Worm (Caenorhabditis elegans) whole organism, young adult: ENCODE data around the gene Y62H9A.15.
A peak's percentile ranks its signal among the peaks of the same experiment; 100 is the strongest.

Experiments used
- B0035.1 ChIP-seq: sonication (generic microtip); optimal IDR thresholded peaks from 2 replicates; lab custom pipeline; 2016; ENCODE audit warnings: missing genetic modification characterization, mild to moderate bottlenecking, missing compliant biosample characterization, missing genotype, missing genetic modification reagents
- C06A6.2 ChIP-seq: fragments of 200-800 bp; sonication (Bioruptor generic); conservative IDR thresholded peaks from 2 replicates; pipeline ENCODE4 v1.3.6; 2022; ENCODE audit warnings: missing genetic modification characterization, missing compliant biosample characterization
- C17E4.6 ChIP-seq: fragments of 200-800 bp; sonication (Bioruptor generic); IDR thresholded peaks from 2 replicates; pipeline ENCODE4 v1.3.6; 2022; ENCODE audit warnings: missing genetic modification reagents, missing genetic modification characterization, missing compliant biosample characterization
- F22D6.2 ChIP-seq: sonication (generic microtip); optimal IDR thresholded peaks from 2 replicates; lab custom pipeline; 2016; ENCODE audit warnings: mild to moderate bottlenecking, missing genetic modification characterization, missing compliant biosample characterization
- F23B12.7 ChIP-seq: sonication (generic microtip); optimal IDR thresholded peaks from 2 replicates; lab custom pipeline; 2017; ENCODE audit warnings: missing genetic modification characterization, mild to moderate bottlenecking, missing compliant biosample characterization, antibody characterized with exemption, moderate library complexity; ENCODE audit not compliant: insufficient read depth
- F37B4.10 ChIP-seq: fragments of 200-800 bp; sonication (Bioruptor generic); IDR thresholded peaks from 2 replicates; pipeline ENCODE4 v1.3.6; 2022; ENCODE audit warnings: missing genetic modification characterization, missing compliant biosample characterization
- F57C9.4 ChIP-seq: sonication (generic microtip); optimal IDR thresholded peaks from 2 replicates; lab custom pipeline; 2017; ENCODE audit warnings: mild to moderate bottlenecking, missing genetic modification characterization, missing compliant biosample characterization
- K12H6.12 ChIP-seq: fragments of 200-800 bp; sonication (Bioruptor generic); optimal IDR thresholded peaks from 2 replicates; lab custom pipeline; 2018; ENCODE audit warnings: mild to moderate bottlenecking, missing genetic modification characterization, missing compliant biosample characterization
- T07F8.4 ChIP-seq: sonication (generic microtip); optimal IDR thresholded peaks from 2 replicates; lab custom pipeline; 2016; ENCODE audit warnings: mild to moderate bottlenecking, missing genetic modification characterization, moderate library complexity, missing compliant biosample characterization
- T26A5.8 ChIP-seq: sonication (generic microtip); optimal IDR thresholded peaks from 2 replicates; lab custom pipeline; 2016; ENCODE audit warnings: missing genetic modification characterization, missing compliant biosample characterization
- Y95B8A.8 ChIP-seq: fragments of 200-800 bp; sonication (Bioruptor generic); IDR thresholded peaks from 2 replicates; pipeline ENCODE4 v1.3.6; 2022; ENCODE audit warnings: missing genetic modification reagents, missing genetic modification characterization, missing compliant biosample characterization
- atf-7 ChIP-seq: sonication (generic microtip); optimal IDR thresholded peaks from 2 replicates; lab custom pipeline; 2017; ENCODE audit warnings: mild to moderate bottlenecking, missing genetic modification characterization, missing compliant biosample characterization
- athp-1 ChIP-seq: sonication (generic microtip); optimal IDR thresholded peaks from 2 replicates; lab custom pipeline; 2017; ENCODE audit warnings: mild to moderate bottlenecking, missing genetic modification characterization, missing compliant biosample characterization
- attf-6 ChIP-seq: fragments of 200-800 bp; sonication (Bioruptor generic); IDR thresholded peaks from 2 replicates; pipeline ENCODE4 v1.3.6; 2022; ENCODE audit warnings: missing genetic modification reagents, missing genetic modification characterization, missing compliant biosample characterization
- bed-2 ChIP-seq: fragments of 200-800 bp; sonication (Bioruptor generic); IDR thresholded peaks from 2 replicates; pipeline ENCODE4 v1.3.6; 2022; ENCODE audit warnings: missing genetic modification reagents, missing genetic modification characterization, missing compliant biosample characterization
- chd-7 ChIP-seq: sonication (generic microtip); optimal IDR thresholded peaks from 2 replicates; lab custom pipeline; 2016; ENCODE audit warnings: mild to moderate bottlenecking, missing genetic modification characterization, moderate library complexity, missing compliant biosample characterization
- dpff-1 ChIP-seq: sonication (generic microtip); optimal IDR thresholded peaks from 2 replicates; lab custom pipeline; 2017; ENCODE audit warnings: mild to moderate bottlenecking, missing genetic modification characterization, missing compliant biosample characterization
- fkh-3 ChIP-seq: sonication (generic microtip); optimal IDR thresholded peaks from 2 replicates; lab custom pipeline; 2016; ENCODE audit warnings: mild to moderate bottlenecking, missing genetic modification characterization, missing compliant biosample characterization
- hlh-26 ChIP-seq: fragments of 200-800 bp; sonication (Bioruptor generic); conservative IDR thresholded peaks from 2 replicates; pipeline ENCODE4 v1.3.6; 2022; ENCODE audit warnings: missing genetic modification reagents, missing genetic modification characterization, missing compliant biosample characterization
- hmg-1.2 ChIP-seq: fragments of 200-800 bp; sonication (Bioruptor generic); IDR thresholded peaks from 2 replicates; pipeline ENCODE4 v1.3.6; 2022; ENCODE audit warnings: missing genetic modification reagents, missing genetic modification characterization, missing compliant biosample characterization
- hsf-1 ChIP-seq: fragments of 200-800 bp; sonication (Bioruptor generic); IDR thresholded peaks from 2 replicates; pipeline ENCODE4 v1.3.6; 2022; ENCODE audit warnings: missing genetic modification reagents, missing genetic modification characterization, missing compliant biosample characterization
- lag-1 ChIP-seq: fragments of 200-800 bp; sonication (Bioruptor generic); IDR thresholded peaks from 2 replicates; pipeline ENCODE4 v1.3.6; 2022; ENCODE audit warnings: missing genetic modification reagents, missing genetic modification characterization, missing compliant biosample characterization
- let-526 ChIP-seq: fragments of 200-800 bp; sonication (Bioruptor generic); IDR thresholded peaks from 2 replicates; pipeline ENCODE4 v1.3.6; 2022; ENCODE audit warnings: missing genetic modification reagents, missing genetic modification characterization, missing compliant biosample characterization
- let-607 ChIP-seq, 2 experiments: fragments of 200-800 bp in 1 of 2; sonication (Bioruptor generic) in 1 of 2; sonication (generic microtip) in 1 of 2; optimal IDR thresholded peaks; 2 replicates each; lab custom pipeline; 2016 to 2018; ENCODE audit warnings: mild to moderate bottlenecking in 2 of 2, missing compliant biosample characterization in 2 of 2, missing genetic modification characterization in 2 of 2, moderate library complexity in 2 of 2, missing genotype in 1 of 2
- lin-26 ChIP-seq: fragments of 200-800 bp; sonication (Bioruptor generic); IDR thresholded peaks from 2 replicates; pipeline ENCODE4 v1.3.6; 2022; ENCODE audit warnings: missing genetic modification reagents, missing genetic modification characterization, missing compliant biosample characterization
- lin-40 ChIP-seq: sonication (generic microtip); optimal IDR thresholded peaks from 2 replicates; lab custom pipeline; 2016; ENCODE audit warnings: missing genetic modification characterization, mild to moderate bottlenecking, missing compliant biosample characterization, missing genotype, missing genetic modification reagents
- lir-1 ChIP-seq: fragments of 200-800 bp; sonication (Bioruptor generic); conservative IDR thresholded peaks from 2 replicates; pipeline ENCODE4 v1.3.6; 2022; ENCODE audit warnings: missing genetic modification reagents, missing genetic modification characterization, missing compliant biosample characterization
- lsl-1 ChIP-seq: fragments of 200-800 bp; sonication (Bioruptor generic); optimal IDR thresholded peaks from 2 replicates; lab custom pipeline; 2018; ENCODE audit warnings: mild to moderate bottlenecking, missing genetic modification characterization, moderate library complexity, missing compliant biosample characterization
- lsy-27 ChIP-seq: sonication (generic microtip); optimal IDR thresholded peaks from 2 replicates; lab custom pipeline; 2017; ENCODE audit warnings: missing genetic modification characterization, mild to moderate bottlenecking, missing compliant biosample characterization, antibody characterized with exemption, missing genotype, borderline replicate concordance; ENCODE audit not compliant: insufficient read depth
- madf-10 ChIP-seq: sonication (generic microtip); optimal IDR thresholded peaks from 2 replicates; lab custom pipeline; 2016; ENCODE audit warnings: mild to moderate bottlenecking, missing genetic modification characterization, missing compliant biosample characterization
- madf-3 ChIP-seq: fragments of 200-800 bp; sonication (Bioruptor generic); IDR thresholded peaks from 2 replicates; pipeline ENCODE4 v1.3.6; 2022; ENCODE audit warnings: missing genetic modification reagents, missing genetic modification characterization, missing compliant biosample characterization
- madf-6 ChIP-seq: fragments of 200-800 bp; sonication (Bioruptor generic); IDR thresholded peaks from 2 replicates; pipeline ENCODE4 v1.3.6; 2022; ENCODE audit warnings: missing genetic modification reagents, missing genetic modification characterization, missing compliant biosample characterization
- mes-4 ChIP-seq: sonication (generic microtip); optimal IDR thresholded peaks from 2 replicates; lab custom pipeline; 2016; ENCODE audit warnings: missing genotype, missing genetic modification characterization, missing compliant biosample characterization
- nfya-2 ChIP-seq: fragments of 200-800 bp; sonication (Bioruptor generic); IDR thresholded peaks from 2 replicates; pipeline ENCODE4 v1.3.6; 2022; ENCODE audit warnings: missing genetic modification reagents, missing genetic modification characterization, missing compliant biosample characterization
- nhr-27 ChIP-seq: fragments of 200-800 bp; sonication (Bioruptor generic); optimal IDR thresholded peaks from 2 replicates; lab custom pipeline; 2018; ENCODE audit warnings: mild to moderate bottlenecking, missing genetic modification characterization, moderate library complexity, missing compliant biosample characterization
- nhr-90 ChIP-seq: sonication (generic microtip); optimal IDR thresholded peaks from 2 replicates; lab custom pipeline; 2016; ENCODE audit warnings: missing genotype, mild to moderate bottlenecking, missing genetic modification characterization, missing compliant biosample characterization
- repo-1 ChIP-seq: sonication (generic microtip); optimal IDR thresholded peaks from 2 replicates; lab custom pipeline; 2017; ENCODE audit warnings: mild to moderate bottlenecking, missing genetic modification characterization, missing compliant biosample characterization
- snpc-1.3 ChIP-seq: sonication (generic microtip); optimal IDR thresholded peaks from 2 replicates; lab custom pipeline; 2017; ENCODE audit warnings: missing genetic modification characterization, mild to moderate bottlenecking, missing compliant biosample characterization, antibody characterized with exemption, moderate library complexity, missing genotype, missing genetic modification reagents; ENCODE audit not compliant: insufficient read depth
- snpc-4 ChIP-seq, 5 experiments: fragments of 150-350 bp in 1 of 5; sonication (generic microtip) in 4 of 5; optimal IDR thresholded peaks; 2 replicates each; lab custom pipeline; 2014 to 2018; ENCODE audit warnings: missing genetic modification characterization in 5 of 5, missing biosample characterization in 3 of 5, antibody characterized with exemption in 2 of 5, mild to moderate bottlenecking in 2 of 5, missing compliant biosample characterization in 2 of 5, missing genotype in 2 of 5, moderate library complexity in 2 of 5, missing genetic modification reagents in 1 of 5
- tlf-1 ChIP-seq: fragments of 200-800 bp; sonication (Bioruptor generic); optimal IDR thresholded peaks from 2 replicates; lab custom pipeline; 2018; ENCODE audit warnings: mild to moderate bottlenecking, missing genetic modification characterization, missing compliant biosample characterization
- xnd-1 ChIP-seq: sonication (generic microtip); optimal IDR thresholded peaks from 2 replicates; lab custom pipeline; 2016; ENCODE audit warnings: missing genotype, missing genetic modification reagents, missing genetic modification characterization, missing compliant biosample characterization
- ztf-18 ChIP-seq: sonication (generic microtip); optimal IDR thresholded peaks from 2 replicates; lab custom pipeline; 2016; ENCODE audit warnings: missing genotype, mild to moderate bottlenecking, missing genetic modification characterization, missing compliant biosample characterization
- ztf-25 ChIP-seq: fragments of 200-800 bp; sonication (Bioruptor generic); IDR thresholded peaks from 2 replicates; pipeline ENCODE4 v1.3.6; 2022; ENCODE audit warnings: missing genetic modification reagents, missing genetic modification characterization, missing compliant biosample characterization
- ztf-3 ChIP-seq: fragments of 200-800 bp; sonication (Bioruptor generic); optimal IDR thresholded peaks from 2 replicates; lab custom pipeline; 2018; ENCODE audit warnings: mild to moderate bottlenecking, missing genetic modification characterization, missing compliant biosample characterization

Gene Y62H9A.15

DNA sequence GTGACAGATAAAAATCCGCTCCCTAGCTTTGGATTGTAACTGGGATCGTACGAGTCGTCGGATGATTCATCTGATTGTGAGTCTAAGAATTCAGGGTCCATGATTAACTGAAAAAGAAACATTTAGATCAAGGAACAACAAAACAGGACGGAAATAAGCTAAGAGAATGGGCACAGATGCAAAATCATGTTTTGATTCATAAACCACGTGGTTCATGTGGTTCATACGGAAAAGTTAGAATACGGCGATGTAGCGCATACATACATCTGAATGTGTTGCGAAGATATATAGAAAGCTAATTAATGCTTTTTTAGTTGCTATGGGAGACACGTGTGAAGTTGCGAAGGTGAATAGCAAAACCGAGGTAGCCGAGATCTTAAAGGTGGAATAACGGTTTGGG, 32.0 kb upstream of the Y62H9A.15 start, which contains the start of gene F55G7.3:
TSS of gene F55G7.3 (minus strand) at position 101 of the 400 bp plus-strand sequence.
- TF ChIP-seq xnd-1 (no peak), F23B12.7 (tag; lab: Kevin White, UChicago) (no peak), C06A6.2 (GFP tag; lab: Robert Waterston, UW) (no peak), lin-26 (no peak), repo-1 (tag; lab: Kevin White, UChicago) (no peak), madf-10 (no peak), T26A5.8 (tag; lab: Kevin White, UChicago) (no peak), let-526 (no peak), hlh-26 (GFP tag; lab: Robert Waterston, UW) (no peak), attf-6 (GFP tag; lab: Robert Waterston, UW) (no peak), athp-1 (tag; lab: Kevin White, UChicago) (no peak)
- TF ChIP-seq, all 124 proteins: peak for 0

DNA sequence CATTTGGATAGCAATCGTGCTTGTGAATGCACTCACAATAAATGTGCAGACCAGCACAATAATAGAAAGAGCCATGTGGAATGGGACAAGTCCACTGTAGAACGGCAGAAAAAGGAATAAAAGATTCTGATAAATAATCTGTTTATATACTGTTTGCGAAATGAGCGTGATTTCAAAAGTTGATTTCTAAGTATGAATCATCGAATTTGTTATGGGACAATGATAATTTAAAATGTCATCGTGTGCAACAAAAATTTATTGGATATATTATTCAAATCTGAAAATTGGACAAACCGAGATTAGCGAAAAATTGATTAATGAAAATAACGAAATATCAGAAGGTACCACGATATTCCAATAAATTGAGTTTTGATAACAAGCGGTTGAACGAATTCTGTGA, 28.9 kb upstream of the Y62H9A.15 start, which contains the start of gene F55G7.5:
TSS of gene F55G7.5 (minus strand) at position 101 of the 400 bp plus-strand sequence.
- TF ChIP-seq madf-6 (GFP tag; lab: Robert Waterston, UW) (no peak), T07F8.4 (no peak), snpc-4 (GFP tag; optimal IDR thresholded peaks at IDR 0.05; lab: Kevin White, UChicago) (no peak), snpc-4 (tag; optimal IDR thresholded peaks at IDR 0.05; lab: Kevin White, UChicago) (no peak), F37B4.10 (GFP tag; lab: Robert Waterston, UW) (no peak), dpff-1 (tag; lab: Kevin White, UChicago) (no peak), tlf-1 (GFP tag; lab: Kevin White, UChicago) (no peak), mes-4 (tag; lab: Kevin White, UChicago) (no peak)
- TF ChIP-seq, all 124 proteins: peak for 0

DNA sequence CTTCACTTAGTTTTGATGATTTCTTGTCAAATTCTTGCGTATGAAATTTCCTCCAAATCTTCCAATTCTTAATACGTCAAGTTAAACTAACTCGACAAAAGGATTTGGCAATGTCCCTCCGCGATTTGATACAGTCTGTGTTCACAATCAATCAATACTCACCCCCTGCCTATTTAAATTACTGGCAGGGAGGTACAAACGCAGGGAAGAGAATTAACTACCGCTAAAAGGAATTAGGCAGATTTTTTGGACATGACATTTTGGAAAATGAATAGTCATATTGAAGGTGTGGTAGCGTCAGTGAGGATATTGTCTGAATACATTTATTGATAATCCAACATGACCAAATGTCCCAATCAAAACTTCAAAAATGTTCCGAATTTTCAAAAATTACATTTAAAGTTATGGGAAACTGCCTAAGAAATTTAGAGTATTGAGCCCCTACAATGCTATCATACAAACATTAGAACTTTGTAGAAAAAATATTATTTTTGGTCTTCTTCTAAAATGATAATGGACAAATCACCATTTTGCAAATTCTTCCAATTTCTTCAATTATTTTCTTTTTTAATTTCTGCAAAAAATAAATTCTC, 27.5 kb upstream of the Y62H9A.15 start:
- TF ChIP-seq nhr-27, result peak; percentile 87
- peak; percentile 55 to 93 for TF ChIP-seq let-607 (tag; optimal IDR thresholded peaks at IDR 0.05; lab: Kevin White, UChicago)
- TF ChIP-seq F57C9.4, result peak; percentile 28
- peak; percentile 99 for TF ChIP-seq tlf-1 (GFP tag; lab: Kevin White, UChicago)
- TF ChIP-seq lsy-27, result no peak
- peak; percentile 24 for TF ChIP-seq snpc-1.3 (tag; lab: Kevin White, UChicago)
- TF ChIP-seq madf-3 (GFP tag; lab: Robert Waterston, UW), result peak; percentile 75
- TF ChIP-seq lsl-1, result no peak
- TF ChIP-seq lir-1, result peak; percentile 94
- peak; percentile 94 for TF ChIP-seq K12H6.12 (tag; lab: Kevin White, UChicago)
- peak; percentile 92 for TF ChIP-seq C06A6.2 (GFP tag; lab: Robert Waterston, UW)
- TF ChIP-seq lag-1 (GFP tag; lab: Robert Waterston, UW), result peak; percentile 95
- TF ChIP-seq Y95B8A.8 (GFP tag; lab: Robert Waterston, UW), result peak; percentile 72; the same call in 1 of the 2 replicates
- peak; percentile 97 for TF ChIP-seq chd-7 (tag; lab: Kevin White, UChicago)
- TF ChIP-seq atf-7 (tag; lab: Kevin White, UChicago), result peak; percentile 98
- peak; percentile 95 for TF ChIP-seq F22D6.2
- TF ChIP-seq hmg-1.2, result peak; percentile 85
- TF ChIP-seq nhr-90 (tag; lab: Kevin White, UChicago), result peak; percentile 81
- TF ChIP-seq ztf-18 (tag; lab: Kevin White, UChicago), result peak; percentile 68
- no peak; the same call in 1 of the 2 replicates for TF ChIP-seq hsf-1
- TF ChIP-seq nfya-2 (GFP tag; lab: Robert Waterston, UW), result no peak
- no peak for TF ChIP-seq ztf-25 (GFP tag; lab: Robert Waterston, UW)
- peak; percentile 89 for TF ChIP-seq C17E4.6 (GFP tag; lab: Robert Waterston, UW)
- TF ChIP-seq lin-40 (tag; lab: Kevin White, UChicago), result peak; percentile 100
- no peak for TF ChIP-seq bed-2
- peak; percentile 88 for TF ChIP-seq ztf-3 (GFP tag; lab: Kevin White, UChicago)
- TF ChIP-seq B0035.1, result peak; percentile 94
- TF ChIP-seq fkh-3 (tag; lab: Kevin White, UChicago), result peak; percentile 50
